Worm (Caenorhabditis elegans) whole organism, L1 larva: Measurements from ENCODE around the gene patr-1.

Experiments
- C04F5.9 ChIP-seq: sonication (generic microtip); optimal IDR thresholded peaks from 2 replicates; lab custom pipeline; 2016; ENCODE audit warnings: missing genetic modification characterization, missing compliant biosample characterization
- C16A3.4 ChIP-seq: fragments of 150-350 bp; optimal IDR thresholded peaks from 2 replicates; lab custom pipeline; 2014; ENCODE audit warnings: missing biosample characterization, missing genetic modification characterization
- C34B4.2 ChIP-seq: sonication (generic microtip); optimal IDR thresholded peaks from 2 replicates; lab custom pipeline; 2017; ENCODE audit warnings: mild to moderate bottlenecking, missing genetic modification characterization, missing compliant biosample characterization
- F16B12.6 ChIP-seq: fragments of 150-350 bp; optimal IDR thresholded peaks from 2 replicates; lab custom pipeline; 2014; ENCODE audit warnings: missing biosample characterization, missing genetic modification characterization
- Y116A8C.19 ChIP-seq: sonication (generic microtip); optimal IDR thresholded peaks from 2 replicates; lab custom pipeline; 2016; ENCODE audit warnings: missing compliant biosample characterization, missing genetic modification characterization, borderline replicate concordance
- aha-1 ChIP-seq: fragments of 150-350 bp; optimal IDR thresholded peaks from 2 replicates; lab custom pipeline; 2014; ENCODE audit warnings: missing biosample characterization, missing genetic modification characterization
- alr-1 ChIP-seq: fragments of 200-800 bp; sonication (Bioruptor generic); optimal IDR thresholded peaks from 2 replicates; lab custom pipeline; 2018; ENCODE audit warnings: borderline replicate concordance, mild to moderate bottlenecking, missing genetic modification characterization, missing compliant biosample characterization
- blmp-1 ChIP-seq: fragments of 150-350 bp; optimal IDR thresholded peaks from 2 replicates; lab custom pipeline; 2014; ENCODE audit warnings: missing biosample characterization, missing genetic modification characterization
- ceh-82 ChIP-seq, 3 experiments: fragments of 150-350 bp in 1 of 3; sonication (generic microtip) in 2 of 3; optimal IDR thresholded peaks; 2 replicates each; lab custom pipeline; 2014 to 2017; ENCODE audit warnings: missing biosample characterization in 3 of 3, missing genetic modification characterization in 3 of 3
- ceh-88 ChIP-seq: fragments of 200-800 bp; sonication (Bioruptor generic); IDR thresholded peaks from 2 replicates; pipeline ENCODE4 v1.3.6; 2022; ENCODE audit warnings: missing genetic modification characterization, missing compliant biosample characterization
- dpl-1 ChIP-seq, 3 experiments: fragments of 150-350 bp in 2 of 3; sonication (generic microtip) in 1 of 3; optimal IDR thresholded peaks; 2 replicates each; lab custom pipeline; 2014 to 2017; ENCODE audit warnings: missing biosample characterization in 3 of 3, missing genetic modification characterization in 3 of 3, missing genetic modification reagents in 3 of 3
- dsc-1 ChIP-seq: sonication (generic microtip); optimal IDR thresholded peaks from 2 replicates; lab custom pipeline; 2016; ENCODE audit warnings: mild to moderate bottlenecking, missing genetic modification characterization, missing compliant biosample characterization
- efl-1 ChIP-seq, 4 experiments: fragments of 150-350 bp; optimal IDR thresholded peaks in 3 of 4; peaks in 1 of 4; 1 replicate in 1 of 4; 2 replicates in 3 of 4; lab custom pipeline; 2014; ENCODE audit warnings: missing biosample characterization in 2 of 4, missing genetic modification characterization in 2 of 4, missing genetic modification reagents in 2 of 4
- elt-2 ChIP-seq: sonication (generic microtip); optimal IDR thresholded peaks from 2 replicates; lab custom pipeline; 2016; ENCODE audit warnings: missing genetic modification characterization, mild to moderate bottlenecking, inconsistent platforms, missing compliant biosample characterization, missing genetic modification reagents
- elt-3 ChIP-seq, 6 experiments: fragments of 150-350 bp in 1 of 6; sonication (generic microtip); optimal IDR thresholded peaks; 2 replicates each; lab custom pipeline; 2017 to 2018; ENCODE audit warnings: missing biosample characterization in 6 of 6, missing genetic modification characterization in 6 of 6, inconsistent platforms in 1 of 6
- fkh-10 ChIP-seq: sonication (generic microtip); optimal IDR thresholded peaks from 2 replicates; lab custom pipeline; 2017; ENCODE audit warnings: missing biosample characterization, missing genetic modification reagents, missing genetic modification characterization
- fkh-4 ChIP-seq: sonication (generic microtip); optimal IDR thresholded peaks from 2 replicates; lab custom pipeline; 2016; ENCODE audit warnings: missing compliant biosample characterization, missing genetic modification characterization, borderline replicate concordance
- fkh-8 ChIP-seq: sonication (generic microtip); optimal IDR thresholded peaks from 2 replicates; lab custom pipeline; 2016; ENCODE audit warnings: mild to moderate bottlenecking, missing genetic modification characterization, missing compliant biosample characterization
- isw-1 ChIP-seq: fragments of 200-800 bp; sonication (Bioruptor generic); IDR thresholded peaks from 2 replicates; pipeline ENCODE4 v1.3.6; 2022; ENCODE audit warnings: missing genetic modification characterization, missing compliant biosample characterization
- jun-1 ChIP-seq: fragments of 150-350 bp; optimal IDR thresholded peaks from 2 replicates; lab custom pipeline; 2014; ENCODE audit warnings: missing biosample characterization, missing genetic modification reagents, missing genetic modification characterization
- lin-13 ChIP-seq: fragments of 150-350 bp; optimal IDR thresholded peaks from 2 replicates; lab custom pipeline; 2014; ENCODE audit warnings: missing biosample characterization, missing genetic modification reagents, missing genetic modification characterization
- lin-14 ChIP-seq: fragments of 200-800 bp; sonication (Bioruptor generic); optimal IDR thresholded peaks from 2 replicates; lab custom pipeline; 2018; ENCODE audit warnings: mild to moderate bottlenecking, missing genetic modification characterization, moderate library complexity, missing compliant biosample characterization
- lin-15B ChIP-seq: fragments of 150-350 bp; sonication (generic microtip); optimal IDR thresholded peaks from 3 replicates; lab custom pipeline; 2014; ENCODE audit warnings: missing biosample characterization, missing genetic modification characterization
- lsy-2 ChIP-seq, 2 experiments: fragments of 150-350 bp; optimal IDR thresholded peaks; 2 replicates each; lab custom pipeline; 2014; ENCODE audit warnings: missing biosample characterization in 2 of 2, missing genetic modification characterization in 2 of 2
- mab-9 ChIP-seq: fragments of 200-800 bp; sonication (Bioruptor generic); IDR thresholded peaks from 2 replicates; pipeline ENCODE4 v1.3.6; 2022; ENCODE audit warnings: missing genetic modification reagents, missing genetic modification characterization, missing compliant biosample characterization
- mef-2 ChIP-seq: fragments of 150-350 bp; optimal IDR thresholded peaks from 2 replicates; lab custom pipeline; 2014; ENCODE audit warnings: missing biosample characterization, missing genetic modification characterization
- mep-1 ChIP-seq: fragments of 150-350 bp; optimal IDR thresholded peaks from 2 replicates; lab custom pipeline; 2014; ENCODE audit warnings: missing biosample characterization, missing genetic modification characterization
- nhr-19 ChIP-seq: fragments of 200-800 bp; sonication (Bioruptor generic); conservative IDR thresholded peaks from 2 replicates; pipeline ENCODE4 v1.3.6; 2022; ENCODE audit warnings: missing genetic modification characterization, missing compliant biosample characterization
- nhr-20 ChIP-seq: sonication (generic microtip); optimal IDR thresholded peaks from 2 replicates; lab custom pipeline; 2016; ENCODE audit warnings: mild to moderate bottlenecking, missing genetic modification characterization, missing compliant biosample characterization
- nhr-237 ChIP-seq: fragments of 150-350 bp; optimal IDR thresholded peaks from 2 replicates; lab custom pipeline; 2014; ENCODE audit warnings: missing biosample characterization, missing genetic modification characterization
- nhr-47 ChIP-seq: sonication (generic microtip); optimal IDR thresholded peaks from 2 replicates; lab custom pipeline; 2016; ENCODE audit warnings: mild to moderate bottlenecking, missing genetic modification characterization, moderate library complexity, missing compliant biosample characterization
- nhr-71 ChIP-seq: sonication (generic microtip); optimal IDR thresholded peaks from 2 replicates; lab custom pipeline; 2016; ENCODE audit warnings: mild to moderate bottlenecking, missing genetic modification characterization, moderate library complexity, missing compliant biosample characterization
- nhr-77 ChIP-seq: fragments of 150-350 bp; optimal IDR thresholded peaks from 2 replicates; lab custom pipeline; 2014; ENCODE audit warnings: missing biosample characterization, missing genetic modification characterization
- pax-3 ChIP-seq: fragments of 200-800 bp; sonication (Bioruptor generic); optimal IDR thresholded peaks from 2 replicates; lab custom pipeline; 2018; ENCODE audit warnings: mild to moderate bottlenecking, missing genetic modification characterization, moderate library complexity, missing compliant biosample characterization
- pqm-1 ChIP-seq: sonication (generic microtip); optimal IDR thresholded peaks from 3 replicates; lab custom pipeline; 2017; ENCODE audit warnings: missing biosample characterization, missing genetic modification characterization
- rnt-1 ChIP-seq: sonication (generic microtip); optimal IDR thresholded peaks from 2 replicates; lab custom pipeline; 2016; ENCODE audit warnings: mild to moderate bottlenecking, missing genetic modification characterization, moderate library complexity, missing compliant biosample characterization
- skn-1 ChIP-seq: fragments of 150-350 bp; optimal IDR thresholded peaks from 2 replicates; lab custom pipeline; 2014; ENCODE audit warnings: missing biosample characterization, missing genetic modification characterization
- snu-23 ChIP-seq: sonication (generic microtip); optimal IDR thresholded peaks from 2 replicates; lab custom pipeline; 2016; ENCODE audit warnings: missing genetic modification characterization, missing compliant biosample characterization
- tlp-1 ChIP-seq: fragments of 150-350 bp; optimal IDR thresholded peaks from 2 replicates; lab custom pipeline; 2014; ENCODE audit warnings: missing biosample characterization, missing genetic modification characterization
- unc-86 ChIP-seq: sonication (generic microtip); optimal IDR thresholded peaks from 2 replicates; lab custom pipeline; 2016; ENCODE audit warnings: missing genetic modification characterization, missing compliant biosample characterization
- zag-1 ChIP-seq: fragments of 150-350 bp; optimal IDR thresholded peaks from 2 replicates; lab custom pipeline; 2014; ENCODE audit warnings: missing biosample characterization, missing genetic modification characterization
- ztf-11 ChIP-seq, 2 experiments: sonication (generic microtip); optimal IDR thresholded peaks; 2 replicates each; lab custom pipeline; 2016 to 2017; ENCODE audit warnings: missing genetic modification characterization in 2 of 2, missing biosample characterization in 1 of 2, missing compliant biosample characterization in 1 of 2

The patr-1 gene

ce11 chrII:11749490-11750172 lies 28.1 kb downstream of the patr-1 start (continued):
- TF ChIP-seq unc-86 (tag; lab: Kevin White, UChicago), result peak; percentile 93
- peak; percentile 45 for TF ChIP-seq rnt-1 (tag; lab: Kevin White, UChicago)
- no peak for TF ChIP-seq alr-1 (tag; lab: Kevin White, UChicago)
- TF ChIP-seq fkh-8 (tag; lab: Kevin White, UChicago), result peak; percentile 91
- TF ChIP-seq ceh-88 (GFP tag; lab: Robert Waterston, UW), result peak; percentile 63; the same call in 1 of the 2 replicates
- TF ChIP-seq pax-3 (tag; lab: Kevin White, UChicago), result peak; percentile 59
- TF ChIP-seq elt-3 (tag; optimal IDR thresholded peaks at IDR 0.05; lab: Kevin White, UChicago), result peak in 1 of 6 experiments; percentile 13
- peak in 1 of 2 experiments; percentile 78 for TF ChIP-seq ztf-11 (tag; optimal IDR thresholded peaks at IDR 0.05; lab: Kevin White, UChicago)
- TF ChIP-seq mep-1 (tag; lab: Kevin White, UChicago), result peak; percentile 31
- TF ChIP-seq lin-15B (tag; lab: Kevin White, UChicago), result peak; percentile 38
- TF ChIP-seq C34B4.2 (tag; lab: Kevin White, UChicago), result no peak
- TF ChIP-seq Y116A8C.19 (tag; lab: Kevin White, UChicago), result no peak
- peak; percentile 96 for TF ChIP-seq nhr-71 (tag; lab: Kevin White, UChicago)
- no peak for TF ChIP-seq aha-1
- peak; percentile 53 for TF ChIP-seq elt-2 (tag; lab: Kevin White, UChicago)
- peak; percentile 75 for TF ChIP-seq C16A3.4
- peak; percentile 6 for TF ChIP-seq mef-2
- TF ChIP-seq blmp-1 (tag; lab: Kevin White, UChicago), result peak; percentile 38

DNA sequence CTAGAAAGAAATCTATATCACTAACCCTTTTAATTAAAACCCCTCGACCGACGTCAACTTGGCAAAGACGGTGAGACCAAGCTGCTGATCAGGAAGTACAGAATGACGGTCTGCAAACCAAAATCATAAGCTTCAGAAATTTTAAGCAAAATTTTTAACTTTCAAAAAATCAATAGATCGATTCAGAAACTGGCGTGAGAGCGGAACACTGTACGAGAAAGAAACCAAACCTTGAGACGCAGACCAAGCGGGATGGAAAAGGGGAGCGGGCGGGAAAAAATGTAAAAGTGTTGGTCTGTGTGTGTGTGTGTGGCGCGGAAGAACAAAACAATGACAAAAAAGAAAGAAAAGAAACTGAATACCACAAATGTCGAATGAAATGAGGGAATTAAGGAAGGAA lies 29.2 kb downstream of the patr-1 start, which contains the start of the genes F44E5.17 and gpb-1:
TSS of gene F44E5.17 (minus strand) at position 101 of the 400 bp plus-strand sequence.
TSS of gene gpb-1 (minus strand) at position 118 of the 400 bp plus-strand sequence.
- TF ChIP-seq dsc-1 (tag; lab: Kevin White, UChicago) (no peak), blmp-1 (tag; lab: Kevin White, UChicago) (peak; percentile 46), efl-1 (optimal IDR thresholded peaks at IDR 0.05; lab: Kevin White, UChicago) (no peak), efl-1 (GFP tag; optimal IDR thresholded peaks at IDR 0.05 in 1 of 2; lab: Kevin White, UChicago) (peak in 1 of 2 experiments; percentile 27)

DNA sequence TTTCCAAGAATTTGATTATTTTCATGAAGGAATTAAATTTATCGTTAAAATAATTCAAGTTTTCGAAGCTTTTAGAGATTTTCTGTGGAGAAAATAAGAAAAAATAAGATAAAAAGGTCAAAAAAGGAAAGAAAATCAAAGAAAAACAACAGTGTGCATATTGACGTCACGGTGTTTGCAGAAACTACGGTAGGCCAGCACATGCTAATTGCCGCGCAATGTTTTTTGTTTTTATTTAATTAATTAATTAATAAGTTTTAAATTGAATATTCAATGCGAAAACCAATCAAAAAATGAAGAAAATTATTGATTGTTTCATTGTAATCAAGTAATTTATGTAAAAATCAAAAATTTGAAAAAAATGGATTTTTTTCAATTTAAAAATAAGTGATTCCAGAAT lies 29.9 kb downstream of the patr-1 start:
- TF ChIP-seq F16B12.6 (tag; lab: Kevin White, UChicago) (peak; percentile 77), skn-1 (tag; lab: Kevin White, UChicago) (no peak), ceh-88 (GFP tag; lab: Robert Waterston, UW) (no peak), lsy-2 (tag; optimal IDR thresholded peaks at IDR 0.05; lab: Kevin White, UChicago) (peak; percentile 85 to 94), mep-1 (tag; lab: Kevin White, UChicago) (peak; percentile 29)

- TF ChIP-seq ceh-82 (tag; optimal IDR thresholded peaks at IDR 0.05; lab: Kevin White, UChicago) (peak; percentile 42 to 78 (median 70)), dpl-1 (GFP tag; optimal IDR thresholded peaks at IDR 0.05; lab: Kevin White, UChicago) (peak in 1 of 3 experiments; percentile 7), lin-15B (tag; lab: Kevin White, UChicago) (no peak), nhr-20 (tag; lab: Kevin White, UChicago) (peak; percentile 41), snu-23 (GFP tag; lab: Kevin White, UChicago) (peak; percentile 69), nhr-47 (tag; lab: Kevin White, UChicago) (peak; percentile 77), zag-1 (no peak), jun-1 (peak; percentile 43), pqm-1 (tag; lab: Kevin White, UChicago) (no peak), lin-14 (GFP tag; lab: Kevin White, UChicago) (peak; percentile 93), fkh-8 (tag; lab: Kevin White, UChicago) (peak; percentile 92), F16B12.6 (tag; lab: Kevin White, UChicago) (peak; percentile 0), nhr-77 (peak; percentile 70), skn-1 (tag; lab: Kevin White, UChicago) (peak; percentile 33), fkh-4 (tag; lab: Kevin White, UChicago) (no peak), blmp-1 (tag; lab: Kevin White, UChicago) (no peak), tlp-1 (tag; lab: Kevin White, UChicago) (no peak), fkh-10 (GFP tag; lab: Kevin White, UChicago) (peak; percentile 71), nhr-237 (no peak), isw-1 (GFP tag; lab: Robert Waterston, UW) (peak; percentile 39), nhr-19 (GFP tag; lab: Robert Waterston, UW) (peak; percentile 43), mab-9 (peak; percentile 72), lin-13 (GFP tag; lab: Kevin White, UChicago) (peak; percentile 64), C04F5.9 (tag; lab: Kevin White, UChicago) (no peak), efl-1 (optimal IDR thresholded peaks at IDR 0.05; lab: Kevin White, UChicago) (peak; percentile 30 to 52), efl-1 (GFP tag; optimal IDR thresholded peaks at IDR 0.05 in 1 of 2; lab: Kevin White, UChicago) (peak in 1 of 2 experiments; percentile 64), nhr-71 (tag; lab: Kevin White, UChicago) (peak; percentile 83)
Measured at ce11 chrII:11746782-11747288, 30.9 kb downstream of the patr-1 start.
